Worm (Caenorhabditis elegans) whole organism, L1 larva: ENCODE results near the gene col-153.

Experiments
- C04F5.9 ChIP-seq: sonication (generic microtip); optimal IDR thresholded peaks from 2 replicates; lab custom pipeline; 2016; ENCODE audit warnings: missing genetic modification characterization, missing compliant biosample characterization
- alr-1 ChIP-seq: fragments of 200-800 bp; sonication (Bioruptor generic); optimal IDR thresholded peaks from 2 replicates; lab custom pipeline; 2018; ENCODE audit warnings: borderline replicate concordance, mild to moderate bottlenecking, missing genetic modification characterization, missing compliant biosample characterization
- ama-1 ChIP-seq: fragments of 150-350 bp; optimal IDR thresholded peaks from 2 replicates; lab custom pipeline; 2014
- ceh-8 ChIP-seq: fragments of 200-800 bp; sonication (Bioruptor generic); optimal IDR thresholded peaks from 2 replicates; lab custom pipeline; 2018; ENCODE audit warnings: mild to moderate bottlenecking, missing genetic modification characterization, moderate library complexity, missing compliant biosample characterization
- dpl-1 ChIP-seq, 3 experiments: fragments of 150-350 bp in 2 of 3; sonication (generic microtip) in 1 of 3; optimal IDR thresholded peaks; 2 replicates each; lab custom pipeline; 2014 to 2017; ENCODE audit warnings: missing biosample characterization in 3 of 3, missing genetic modification characterization in 3 of 3, missing genetic modification reagents in 3 of 3
- dsc-1 ChIP-seq: sonication (generic microtip); optimal IDR thresholded peaks from 2 replicates; lab custom pipeline; 2016; ENCODE audit warnings: mild to moderate bottlenecking, missing genetic modification characterization, missing compliant biosample characterization
- egl-13 ChIP-seq: sonication (generic microtip); optimal IDR thresholded peaks from 2 replicates; lab custom pipeline; 2016; ENCODE audit warnings: missing genotype, missing genetic modification reagents, missing genetic modification characterization, missing compliant biosample characterization
- elt-2 ChIP-seq: sonication (generic microtip); optimal IDR thresholded peaks from 2 replicates; lab custom pipeline; 2016; ENCODE audit warnings: missing genetic modification characterization, mild to moderate bottlenecking, inconsistent platforms, missing compliant biosample characterization, missing genetic modification reagents
- elt-3 ChIP-seq, 6 experiments: fragments of 150-350 bp in 1 of 6; sonication (generic microtip); optimal IDR thresholded peaks; 2 replicates each; lab custom pipeline; 2017 to 2018; ENCODE audit warnings: missing biosample characterization in 6 of 6, missing genetic modification characterization in 6 of 6, inconsistent platforms in 1 of 6
- ets-5 ChIP-seq: fragments of 200-800 bp; sonication (Bioruptor generic); IDR thresholded peaks from 2 replicates; pipeline ENCODE4 v1.3.6; 2022; ENCODE audit warnings: missing genetic modification characterization, missing compliant biosample characterization
- fkh-10 ChIP-seq: sonication (generic microtip); optimal IDR thresholded peaks from 2 replicates; lab custom pipeline; 2017; ENCODE audit warnings: missing biosample characterization, missing genetic modification reagents, missing genetic modification characterization
- fkh-4 ChIP-seq: sonication (generic microtip); optimal IDR thresholded peaks from 2 replicates; lab custom pipeline; 2016; ENCODE audit warnings: missing compliant biosample characterization, missing genetic modification characterization, borderline replicate concordance
- fkh-8 ChIP-seq: sonication (generic microtip); optimal IDR thresholded peaks from 2 replicates; lab custom pipeline; 2016; ENCODE audit warnings: mild to moderate bottlenecking, missing genetic modification characterization, missing compliant biosample characterization
- fos-1 ChIP-seq: fragments of 150-350 bp; optimal IDR thresholded peaks from 2 replicates; lab custom pipeline; 2014; ENCODE audit warnings: missing biosample characterization, missing genetic modification characterization
- irx-1 ChIP-seq: sonication (generic microtip); optimal IDR thresholded peaks from 2 replicates; lab custom pipeline; 2016; ENCODE audit warnings: missing genetic modification characterization, missing compliant biosample characterization
- jun-1 ChIP-seq: fragments of 150-350 bp; optimal IDR thresholded peaks from 2 replicates; lab custom pipeline; 2014; ENCODE audit warnings: missing biosample characterization, missing genetic modification reagents, missing genetic modification characterization
- lin-13 ChIP-seq: fragments of 150-350 bp; optimal IDR thresholded peaks from 2 replicates; lab custom pipeline; 2014; ENCODE audit warnings: missing biosample characterization, missing genetic modification reagents, missing genetic modification characterization
- lin-14 ChIP-seq: fragments of 200-800 bp; sonication (Bioruptor generic); optimal IDR thresholded peaks from 2 replicates; lab custom pipeline; 2018; ENCODE audit warnings: mild to moderate bottlenecking, missing genetic modification characterization, moderate library complexity, missing compliant biosample characterization
- lin-15B ChIP-seq: fragments of 150-350 bp; sonication (generic microtip); optimal IDR thresholded peaks from 3 replicates; lab custom pipeline; 2014; ENCODE audit warnings: missing biosample characterization, missing genetic modification characterization
- lin-35 ChIP-seq, 2 experiments: fragments of 150-350 bp; optimal IDR thresholded peaks; 2 replicates each; lab custom pipeline; 2014; ENCODE audit warnings: missing biosample characterization in 2 of 2, missing genetic modification characterization in 2 of 2, missing genetic modification reagents in 2 of 2
- lin-39 ChIP-seq: fragments of 150-350 bp; optimal IDR thresholded peaks from 2 replicates; lab custom pipeline; 2014; ENCODE audit warnings: missing biosample characterization, missing genetic modification reagents, missing genetic modification characterization
- lir-3 ChIP-seq: sonication (generic microtip); optimal IDR thresholded peaks from 2 replicates; lab custom pipeline; 2016; ENCODE audit warnings: mild to moderate bottlenecking, missing genetic modification characterization, moderate library complexity, missing compliant biosample characterization; ENCODE audit not compliant: poor library complexity
- lsy-2 ChIP-seq, 2 experiments: fragments of 150-350 bp; optimal IDR thresholded peaks; 2 replicates each; lab custom pipeline; 2014; ENCODE audit warnings: missing biosample characterization in 2 of 2, missing genetic modification characterization in 2 of 2
- nhr-11 ChIP-seq: fragments of 150-350 bp; optimal IDR thresholded peaks from 2 replicates; lab custom pipeline; 2014; ENCODE audit warnings: missing biosample characterization, missing genetic modification characterization
- nhr-12 ChIP-seq: sonication (generic microtip); optimal IDR thresholded peaks from 2 replicates; lab custom pipeline; 2017; ENCODE audit warnings: missing biosample characterization, missing genetic modification characterization
- nhr-19 ChIP-seq: fragments of 200-800 bp; sonication (Bioruptor generic); conservative IDR thresholded peaks from 2 replicates; pipeline ENCODE4 v1.3.6; 2022; ENCODE audit warnings: missing genetic modification characterization, missing compliant biosample characterization
- nhr-20 ChIP-seq: sonication (generic microtip); optimal IDR thresholded peaks from 2 replicates; lab custom pipeline; 2016; ENCODE audit warnings: mild to moderate bottlenecking, missing genetic modification characterization, missing compliant biosample characterization
- nhr-237 ChIP-seq: fragments of 150-350 bp; optimal IDR thresholded peaks from 2 replicates; lab custom pipeline; 2014; ENCODE audit warnings: missing biosample characterization, missing genetic modification characterization
- nhr-71 ChIP-seq: sonication (generic microtip); optimal IDR thresholded peaks from 2 replicates; lab custom pipeline; 2016; ENCODE audit warnings: mild to moderate bottlenecking, missing genetic modification characterization, moderate library complexity, missing compliant biosample characterization
- nhr-76 ChIP-seq: sonication (generic microtip); optimal IDR thresholded peaks from 2 replicates; lab custom pipeline; 2017; ENCODE audit warnings: missing biosample characterization, missing genetic modification characterization
- nhr-77 ChIP-seq: fragments of 150-350 bp; optimal IDR thresholded peaks from 2 replicates; lab custom pipeline; 2014; ENCODE audit warnings: missing biosample characterization, missing genetic modification characterization
- nhr-84 ChIP-seq: sonication (generic microtip); optimal IDR thresholded peaks from 2 replicates; lab custom pipeline; 2017; ENCODE audit warnings: missing biosample characterization, missing genetic modification characterization
- nhr-85 ChIP-seq: sonication (generic microtip); peaks from one replicate; lab custom pipeline; 2016; ENCODE audit warnings: missing genetic modification characterization, inconsistent platforms, missing compliant biosample characterization
- nhr-90 ChIP-seq: sonication (generic microtip); optimal IDR thresholded peaks from 2 replicates; lab custom pipeline; 2016; ENCODE audit warnings: mild to moderate bottlenecking, missing genetic modification characterization, missing compliant biosample characterization; ENCODE audit not compliant: poor library complexity
- pax-3 ChIP-seq: fragments of 200-800 bp; sonication (Bioruptor generic); optimal IDR thresholded peaks from 2 replicates; lab custom pipeline; 2018; ENCODE audit warnings: mild to moderate bottlenecking, missing genetic modification characterization, moderate library complexity, missing compliant biosample characterization
- pqm-1 ChIP-seq: sonication (generic microtip); optimal IDR thresholded peaks from 3 replicates; lab custom pipeline; 2017; ENCODE audit warnings: missing biosample characterization, missing genetic modification characterization
- skn-1 ChIP-seq: fragments of 150-350 bp; optimal IDR thresholded peaks from 2 replicates; lab custom pipeline; 2014; ENCODE audit warnings: missing biosample characterization, missing genetic modification characterization
- snpc-4 ChIP-seq: fragments of 150-350 bp; optimal IDR thresholded peaks from 2 replicates; lab custom pipeline; 2014; ENCODE audit warnings: missing biosample characterization, missing genetic modification characterization
- snu-23 ChIP-seq: sonication (generic microtip); optimal IDR thresholded peaks from 2 replicates; lab custom pipeline; 2016; ENCODE audit warnings: missing genetic modification characterization, missing compliant biosample characterization
- sox-4 ChIP-seq: sonication (generic microtip); optimal IDR thresholded peaks from 2 replicates; lab custom pipeline; 2016; ENCODE audit warnings: missing genetic modification characterization, missing compliant biosample characterization
- sup-37 ChIP-seq: fragments of 200-800 bp; sonication (Bioruptor generic); optimal IDR thresholded peaks from 2 replicates; lab custom pipeline; 2018; ENCODE audit warnings: mild to moderate bottlenecking, missing genetic modification characterization, missing compliant biosample characterization
- swsn-7 ChIP-seq: sonication (generic microtip); optimal IDR thresholded peaks from 2 replicates; lab custom pipeline; 2016; ENCODE audit warnings: missing genetic modification characterization, missing compliant biosample characterization
- tbx-2 ChIP-seq: sonication (generic microtip); optimal IDR thresholded peaks from 2 replicates; lab custom pipeline; 2016; ENCODE audit warnings: missing genetic modification characterization, missing compliant biosample characterization
- unc-130 ChIP-seq: fragments of 150-350 bp; optimal IDR thresholded peaks from 2 replicates; lab custom pipeline; 2017; ENCODE audit warnings: missing biosample characterization, missing genetic modification characterization, inconsistent platforms
- unc-30 ChIP-seq: sonication (generic microtip); optimal IDR thresholded peaks from 2 replicates; lab custom pipeline; 2017; ENCODE audit warnings: missing biosample characterization, missing genetic modification characterization
- unc-62 ChIP-seq: fragments of 150-350 bp; optimal IDR thresholded peaks from 2 replicates; lab custom pipeline; 2014; ENCODE audit warnings: missing biosample characterization, missing genetic modification reagents, missing genetic modification characterization
- unc-86 ChIP-seq: sonication (generic microtip); optimal IDR thresholded peaks from 2 replicates; lab custom pipeline; 2016; ENCODE audit warnings: missing genetic modification characterization, missing compliant biosample characterization
- unc-98 ChIP-seq: fragments of 200-800 bp; sonication (Bioruptor generic); IDR thresholded peaks from 2 replicates; pipeline ENCODE4 v1.3.6; 2022; ENCODE audit warnings: missing genetic modification characterization, missing compliant biosample characterization
- vab-15 ChIP-seq: sonication (generic microtip); optimal IDR thresholded peaks from 2 replicates; lab custom pipeline; 2017; ENCODE audit warnings: missing genotype, mild to moderate bottlenecking, missing genetic modification characterization, missing compliant biosample characterization
- xbp-1 ChIP-seq: sonication (generic microtip); optimal IDR thresholded peaks from 2 replicates; lab custom pipeline; 2016; ENCODE audit warnings: missing genetic modification characterization, missing compliant biosample characterization
- zag-1 ChIP-seq: fragments of 150-350 bp; optimal IDR thresholded peaks from 2 replicates; lab custom pipeline; 2014; ENCODE audit warnings: missing biosample characterization, missing genetic modification characterization
- ztf-4 ChIP-seq: fragments of 150-350 bp; optimal IDR thresholded peaks from 2 replicates; lab custom pipeline; 2014; ENCODE audit warnings: missing biosample characterization, missing genetic modification characterization

Gene col-153

DNA sequence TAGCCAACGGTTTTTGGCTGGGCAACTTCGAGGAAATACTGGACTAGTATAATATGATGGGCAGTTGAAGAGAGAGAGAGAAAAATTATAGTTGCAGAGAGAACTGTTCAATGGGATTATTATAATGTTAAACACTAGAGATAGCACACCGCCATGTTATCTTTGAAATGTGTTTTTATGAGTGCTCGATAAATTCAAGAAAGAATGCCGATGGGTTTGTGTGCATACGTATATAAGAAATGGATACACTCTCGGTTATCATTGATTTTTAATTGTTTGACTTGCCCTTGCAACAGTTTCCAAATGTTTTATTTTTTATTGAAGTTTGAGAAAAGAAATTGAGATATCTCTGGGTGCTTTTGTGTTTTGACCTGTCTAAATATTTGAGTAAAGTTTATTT lies 12.9 kb upstream of the col-153 start, which contains the start of gene F17C11.12:
TSS of gene F17C11.12 (minus strand) at position 240 of the 400 bp plus-strand sequence.
- TF ChIP-seq nhr-20 (tag; lab: Kevin White, UChicago) (peak; percentile 1), snu-23 (no peak), lir-3 (tag; lab: Kevin White, UChicago) (no peak), pqm-1 (tag; lab: Kevin White, UChicago) (no peak), elt-2 (tag; lab: Kevin White, UChicago) (peak; percentile 83), vab-15 (tag; lab: Kevin White, UChicago) (no peak)

DNA sequence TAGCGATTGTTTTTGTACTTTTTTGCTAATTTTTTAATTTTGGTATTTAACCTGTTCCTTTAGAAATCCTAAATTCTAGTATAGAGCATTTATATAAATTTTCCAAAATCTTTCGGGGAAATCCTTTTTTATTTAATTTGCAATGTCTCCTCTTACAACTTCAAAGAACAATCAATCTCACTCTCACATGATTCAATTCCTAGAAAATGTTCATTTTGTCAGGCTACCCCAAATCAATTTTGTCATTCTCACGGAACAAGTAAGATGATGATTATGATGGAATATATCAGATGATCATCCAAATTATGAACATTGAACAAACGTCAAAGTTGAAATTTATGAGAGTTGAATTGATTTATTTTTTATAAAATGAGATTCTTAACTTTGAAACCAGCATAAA lies 12.3 kb upstream of the col-153 start:
- TF ChIP-seq nhr-12, result no peak
- TF ChIP-seq lsy-2 (tag; optimal IDR thresholded peaks at IDR 0.05; lab: Kevin White, UChicago), result peak; percentile 26 to 65
- TF ChIP-seq fkh-4 (tag; lab: Kevin White, UChicago), result no peak
- TF ChIP-seq lin-13 (GFP tag; lab: Kevin White, UChicago), result no peak
- TF ChIP-seq lin-39 (tag; lab: Kevin White, UChicago), result no peak
- TF ChIP-seq nhr-77 (tag; lab: Kevin White, UChicago), result no peak
- TF ChIP-seq elt-3 (tag; optimal IDR thresholded peaks at IDR 0.05; lab: Kevin White, UChicago), result peak in 1 of 6 experiments; percentile 65
- TF ChIP-seq alr-1 (tag; lab: Kevin White, UChicago), result no peak
- peak; percentile 70 for TF ChIP-seq nhr-20 (tag; lab: Kevin White, UChicago)
- no peak for TF ChIP-seq ets-5 (GFP tag; lab: Robert Waterston, UW)
- TF ChIP-seq nhr-85 (tag; lab: Kevin White, UChicago), result no peak
- TF ChIP-seq nhr-90 (tag; lab: Kevin White, UChicago), result no peak
- no peak for TF ChIP-seq C04F5.9 (tag; lab: Kevin White, UChicago)
- no peak for TF ChIP-seq pax-3
- no peak for TF ChIP-seq zag-1 (tag; lab: Kevin White, UChicago)
- no peak for TF ChIP-seq unc-86 (tag; lab: Kevin White, UChicago)
- no peak for TF ChIP-seq sup-37 (GFP tag; lab: Kevin White, UChicago)
- peak; percentile 44 for TF ChIP-seq ceh-8 (GFP tag; lab: Kevin White, UChicago)
- TF ChIP-seq lir-3 (tag; lab: Kevin White, UChicago), result no peak
- peak; percentile 88 for TF ChIP-seq nhr-71 (tag; lab: Kevin White, UChicago)
- peak; percentile 30 for TF ChIP-seq swsn-7 (tag; lab: Kevin White, UChicago)
- no peak for TF ChIP-seq egl-13 (tag; lab: Kevin White, UChicago)
- peak in 1 of 3 experiments; percentile 2 for TF ChIP-seq dpl-1 (GFP tag; optimal IDR thresholded peaks at IDR 0.05; lab: Kevin White, UChicago)
- peak; percentile 45 for TF ChIP-seq ztf-4 (tag; lab: Kevin White, UChicago)
- TF ChIP-seq jun-1 (tag; lab: Kevin White, UChicago), result no peak
- TF ChIP-seq unc-98 (GFP tag; lab: Robert Waterston, UW), result no peak
- TF ChIP-seq dsc-1, result peak; percentile 69
- TF ChIP-seq snu-23, result peak; percentile 41
- TF ChIP-seq nhr-11 (tag; lab: Kevin White, UChicago), result peak; percentile 63
- TF ChIP-seq nhr-19 (GFP tag; lab: Robert Waterston, UW), result peak; percentile 88
- TF ChIP-seq fos-1, result no peak
- peak; percentile 79 for TF ChIP-seq fkh-8
- no peak for TF ChIP-seq unc-62 (GFP tag; lab: Kevin White, UChicago)
- TF ChIP-seq skn-1 (tag; lab: Kevin White, UChicago), result peak; percentile 64
- no peak for TF ChIP-seq nhr-76
- no peak for TF ChIP-seq nhr-237 (tag; lab: Kevin White, UChicago)
- peak in 1 of 2 experiments; percentile 27 for TF ChIP-seq lin-35 (GFP tag; optimal IDR thresholded peaks at IDR 0.05; lab: Kevin White, UChicago)
- TF ChIP-seq snpc-4 (tag; lab: Kevin White, UChicago), result no peak
- no peak for TF ChIP-seq lin-15B
- TF ChIP-seq irx-1 (tag; lab: Kevin White, UChicago), result peak; percentile 17
- TF ChIP-seq nhr-84 (tag; lab: Kevin White, UChicago), result no peak
- no peak for TF ChIP-seq sox-4
- TF ChIP-seq lin-14 (GFP tag; lab: Kevin White, UChicago), result peak; percentile 67
- TF ChIP-seq xbp-1 (tag; lab: Kevin White, UChicago), result no peak
- no peak for TF ChIP-seq tbx-2 (tag; lab: Kevin White, UChicago)
- peak; percentile 92 for TF ChIP-seq fkh-10 (GFP tag; lab: Kevin White, UChicago)
- no peak for TF ChIP-seq unc-130 (tag; lab: Kevin White, UChicago)
- TF ChIP-seq ama-1 (lab: Kevin White, UChicago), result no peak
- no peak for TF ChIP-seq unc-30 (tag; lab: Kevin White, UChicago)
